Fruit fly (Drosophila melanogaster): ENCODE results near the gene Blimp-1.

DNA sequence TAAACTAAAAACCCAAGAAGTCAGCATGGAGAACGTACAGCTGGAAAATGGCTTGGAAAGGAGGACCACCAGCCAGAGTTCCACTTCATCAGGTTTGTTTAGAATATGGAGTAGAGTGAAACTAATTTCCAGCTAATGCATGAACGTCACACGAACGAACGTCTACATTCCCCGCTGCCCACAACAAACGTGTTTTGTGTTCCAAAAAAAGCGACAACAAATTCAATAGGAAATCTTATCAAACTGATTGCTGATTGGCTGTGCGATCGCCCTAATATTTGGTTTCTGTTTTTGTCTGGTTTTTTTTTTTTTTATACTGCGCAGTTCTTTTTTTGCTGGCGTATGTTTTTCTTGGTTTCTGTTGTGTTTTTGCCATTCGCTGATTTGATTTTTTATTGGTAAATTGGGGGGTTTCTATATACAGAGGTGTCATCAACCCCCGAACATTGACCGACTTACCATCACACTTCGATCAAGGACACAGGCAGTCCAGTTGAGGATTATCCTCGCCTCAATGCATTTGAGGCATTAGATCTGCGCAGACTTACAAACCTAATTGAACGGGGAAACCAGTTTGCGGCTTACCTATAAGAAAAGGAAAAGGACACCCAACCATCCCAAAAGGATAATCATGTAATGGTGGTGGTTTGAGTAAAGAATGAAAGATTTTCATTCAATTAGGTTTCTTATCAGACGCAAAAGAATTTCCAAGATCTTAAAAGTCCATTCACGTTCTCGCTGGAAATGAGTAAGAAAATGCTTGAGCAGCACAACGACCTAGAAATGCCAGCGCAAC lies 24.4 kb downstream of the Blimp-1 start:
- TF ChIP-seq CTCF (optimal IDR thresholded peaks at IDR 0.05) = no peak
- TF ChIP-seq CG8478 (optimal IDR thresholded peaks at IDR 0.05) = no peak
